Worm (Caenorhabditis elegans): ENCODE results near the gene skr-16.

The skr-16 gene

DNA sequence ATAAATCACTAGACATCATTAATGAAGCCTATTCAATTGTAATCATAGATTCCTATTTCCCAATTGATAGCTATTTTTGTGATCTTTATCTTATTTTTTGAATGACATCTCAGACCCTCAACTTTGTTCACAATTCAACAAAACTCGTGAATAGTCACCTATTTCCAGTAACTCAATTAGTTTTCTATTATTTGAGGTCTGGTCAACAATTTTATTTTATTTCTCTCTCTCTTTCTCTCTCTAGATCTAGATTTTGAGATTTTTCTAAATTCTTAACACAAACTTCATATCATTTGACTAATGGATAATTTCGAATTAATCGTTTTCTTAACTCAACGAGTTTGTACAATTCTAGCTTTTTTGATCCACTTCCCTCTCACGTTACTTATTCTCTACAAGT, 5.0 kb downstream of the skr-16 start, which contains the start of gene str-1:
str-1 (plus strand) TSS at position 301 of the 400 bp plus-strand sequence.
- TF ChIP-seq Y56A3A.18 (GFP tag; IDR thresholded peaks at IDR 0.05) (no peak), snpc-1.1 (tag; optimal IDR thresholded peaks at IDR 0.05; ENCODE audit: insufficient read depth) (no peak), akir-1 (GFP tag; optimal IDR thresholded peaks at IDR 0.05) (no peak), B0035.1 (tag; optimal IDR thresholded peaks at IDR 0.05) (no peak), C06A6.2 (GFP tag; conservative IDR thresholded peaks at IDR 0.05) (no peak), fkh-3 (tag; optimal IDR thresholded peaks at IDR 0.05) (no peak), sea-2 (GFP tag; IDR thresholded peaks at IDR 0.05) (no peak)

DNA sequence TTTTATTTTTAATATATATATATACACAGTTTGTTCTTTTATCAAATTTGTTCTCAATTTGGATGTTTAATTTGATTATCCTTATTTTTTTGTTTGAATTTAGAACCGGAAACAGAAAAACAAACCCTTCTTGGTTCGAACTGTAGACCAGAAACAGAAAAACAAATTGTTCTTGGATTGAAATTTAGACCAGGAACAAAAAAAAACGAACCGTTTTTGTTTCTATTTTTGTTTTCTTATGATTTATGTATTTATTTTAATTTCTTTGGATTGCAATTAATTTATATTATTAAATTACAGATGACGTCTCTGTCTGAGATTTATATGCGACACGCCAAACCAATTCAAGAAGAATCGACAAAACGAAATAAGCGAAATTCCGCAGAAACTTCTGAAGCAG, 6.8 kb downstream of the skr-16 start, which contains the start of gene C42D4.19:
C42D4.19 (plus strand) TSS at position 301 of the 400 bp plus-strand sequence.
- no peak for TF ChIP-seq sea-2 (GFP tag; IDR thresholded peaks at IDR 0.05)
- no peak for TF ChIP-seq Y79H2A.3 (GFP tag; conservative IDR thresholded peaks at IDR 0.05)
- no peak for TF ChIP-seq egrh-3 (GFP tag; IDR thresholded peaks at IDR 0.05)
- no peak for TF ChIP-seq bed-1 (GFP tag; IDR thresholded peaks at IDR 0.05)
- no peak for TF ChIP-seq F49E8.2 (tag; optimal IDR thresholded peaks at IDR 0.05; ENCODE audit: insufficient read depth)
- no peak for TF ChIP-seq ztf-22 (GFP tag; optimal IDR thresholded peaks at IDR 0.05)
- no peak for TF ChIP-seq F22D6.2 (tag; optimal IDR thresholded peaks at IDR 0.05)
- no peak for TF ChIP-seq B0019.2 (GFP tag; conservative IDR thresholded peaks at IDR 0.05)
- no peak for TF ChIP-seq T07F8.4 (tag; optimal IDR thresholded peaks at IDR 0.05)
- TF ChIP-seq K11D2.4 (GFP tag; IDR thresholded peaks at IDR 0.05), result no peak
- no peak for TF ChIP-seq ztf-6 (GFP tag; IDR thresholded peaks at IDR 0.05)
- no peak for TF ChIP-seq ztf-25 (GFP tag; IDR thresholded peaks at IDR 0.05)
- no peak for TF ChIP-seq ceh-27 (GFP tag; optimal IDR thresholded peaks at IDR 0.05)
- no peak for TF ChIP-seq lin-35 (GFP tag; optimal IDR thresholded peaks at IDR 0.05)
- TF ChIP-seq ceh-100 (GFP tag; IDR thresholded peaks at IDR 0.05), result no peak
- no peak for TF ChIP-seq ztf-3 (GFP tag; optimal IDR thresholded peaks at IDR 0.05)
- TF ChIP-seq F37B4.10 (GFP tag; IDR thresholded peaks at IDR 0.05), result no peak

DNA sequence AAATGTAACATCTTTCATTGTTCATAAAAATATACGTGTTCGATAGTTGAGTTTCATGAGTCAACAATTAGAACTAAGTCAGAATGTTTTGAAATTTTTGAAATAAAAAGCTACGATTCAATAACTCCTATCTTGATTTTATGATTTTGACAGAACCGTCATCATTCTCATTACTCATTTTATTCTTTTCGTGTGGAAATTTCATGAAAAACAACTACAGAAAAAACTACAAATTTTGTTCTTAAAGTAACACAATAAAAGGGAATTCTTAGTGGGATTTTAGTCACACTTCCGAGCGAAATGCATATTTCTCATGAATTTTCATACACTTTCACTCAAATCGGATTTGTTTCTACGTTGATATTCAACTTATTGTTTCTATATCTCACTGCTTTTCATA, 8.4 kb downstream of the skr-16 start, which contains the start of gene str-44:
str-44 (plus strand) TSS at position 301 of the 400 bp plus-strand sequence.
- TF ChIP-seq F37B4.10 (GFP tag; IDR thresholded peaks at IDR 0.05) (no peak), ztf-18 (tag; optimal IDR thresholded peaks at IDR 0.05) (no peak), tbp1 (GFP tag; optimal IDR thresholded peaks at IDR 0.05) (no peak), nfya-1 (tag; optimal IDR thresholded peaks at IDR 0.05; ENCODE audit: borderline replicate concordance, insufficient read depth) (no peak), dpl-1 (GFP tag; optimal IDR thresholded peaks at IDR 0.05) (no peak), madf-8 (GFP tag; conservative IDR thresholded peaks at IDR 0.05) (no peak), F57A8.1 (GFP tag; optimal IDR thresholded peaks at IDR 0.05) (no peak), unc-62 (GFP tag; optimal IDR thresholded peaks at IDR 0.05) (no peak), attf-5 (GFP tag; optimal IDR thresholded peaks at IDR 0.05) (no peak), nhr-90 (tag; optimal IDR thresholded peaks at IDR 0.05) (no peak), mel-28 (tag; optimal IDR thresholded peaks at IDR 0.05; ENCODE audit: borderline replicate concordance) (no peak), lin-40 (tag; optimal IDR thresholded peaks at IDR 0.05) (no peak)

DNA sequence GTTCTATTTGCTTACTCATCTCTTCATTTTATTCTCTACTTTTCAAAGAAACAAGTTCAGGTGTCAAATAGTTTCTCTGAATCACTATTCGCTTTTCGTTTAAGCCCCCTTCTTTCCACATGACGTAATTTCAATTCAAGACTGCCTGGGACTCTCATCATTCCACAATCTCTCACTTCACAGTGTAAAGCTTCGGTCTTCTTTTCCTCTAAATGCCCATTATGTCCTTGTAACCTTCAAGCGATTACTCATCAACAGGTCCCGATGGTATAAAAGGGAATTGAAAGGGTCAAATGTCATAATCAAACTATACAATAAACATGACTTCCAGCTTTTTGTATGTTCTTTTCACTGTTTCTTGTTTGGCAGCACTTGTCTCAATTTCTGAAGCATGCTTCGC, 10.4 kb downstream of the skr-16 start, which contains the start of gene C42D4.3:
C42D4.3 (plus strand) TSS at position 298 of the 400 bp plus-strand sequence.
- TF ChIP-seq madf-3 (GFP tag; IDR thresholded peaks at IDR 0.05) (no peak), mcd-1 (GFP tag; IDR thresholded peaks at IDR 0.05) (no peak), F39B2.1 (GFP tag; IDR thresholded peaks at IDR 0.05) (no peak), akir-1 (GFP tag; optimal IDR thresholded peaks at IDR 0.05) (no peak), T07F8.4 (tag; optimal IDR thresholded peaks at IDR 0.05) (no peak), Y95B8A.8 (GFP tag; IDR thresholded peaks at IDR 0.05) (no peak), somi-1 (GFP tag; optimal IDR thresholded peaks at IDR 0.05) (no peak), pha-4 (tag; optimal IDR thresholded peaks at IDR 0.05) (no peak), athp-1 (tag; optimal IDR thresholded peaks at IDR 0.05) (no peak), dox-1 (GFP tag; IDR thresholded peaks at IDR 0.05) (no peak), F52B5.7 (tag; optimal IDR thresholded peaks at IDR 0.05) (no peak), egl-44 (GFP tag; IDR thresholded peaks at IDR 0.05) (no peak), zfh-2 (GFP tag; conservative IDR thresholded peaks at IDR 0.05) (no peak), D2030.7 (GFP tag; IDR thresholded peaks at IDR 0.05) (no peak)

All from whole organism, young adult.